Worm (Caenorhabditis elegans): Measurements from ENCODE around the gene ruvb-2.
A peak's percentile ranks its signal among the peaks of the same experiment; 100 is the strongest.

The ruvb-2 gene

DNA sequence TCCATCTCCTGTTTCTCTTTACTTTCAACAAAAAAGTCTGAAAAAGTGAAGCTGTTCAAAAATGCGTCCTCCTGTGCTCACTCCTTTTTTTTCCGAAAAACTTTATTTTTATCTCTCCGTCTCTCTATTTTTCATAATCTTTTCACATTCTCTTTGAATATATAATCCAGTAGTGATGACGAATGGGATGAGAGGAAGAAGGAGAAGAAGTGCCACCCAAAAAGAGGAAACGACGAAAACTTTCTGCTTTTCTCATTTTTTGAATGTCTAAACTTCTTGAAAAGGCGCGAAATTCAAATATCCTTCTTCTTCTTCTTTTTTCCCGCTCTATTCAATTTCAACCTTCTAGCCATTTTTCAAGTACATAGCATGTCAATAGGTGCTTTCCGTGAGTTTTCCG lies 35.5 kb upstream of the ruvb-2 start:
- TF ChIP-seq irx-1 (tag; optimal IDR thresholded peaks at IDR 0.05): peak; percentile 37
- TF ChIP-seq C04F5.9 (tag; optimal IDR thresholded peaks at IDR 0.05): no peak
- TF ChIP-seq fkh-10 (GFP tag; optimal IDR thresholded peaks at IDR 0.05): peak; percentile 95
- peak; percentile 22 for TF ChIP-seq nhr-71 (tag; optimal IDR thresholded peaks at IDR 0.05)
- peak in 1 of 3 experiments; percentile 45 for TF ChIP-seq dpl-1 (GFP tag; optimal IDR thresholded peaks at IDR 0.05)
- TF ChIP-seq lsy-2 (tag; optimal IDR thresholded peaks at IDR 0.05): peak in 1 of 2 experiments; percentile 35
- TF ChIP-seq efl-1 (optimal IDR thresholded peaks at IDR 0.05): peak in 1 of 2 experiments; percentile 43
- TF ChIP-seq efl-1 (GFP tag; optimal IDR thresholded peaks at IDR 0.05 in 1 of 2): peak in 1 of 2 experiments; percentile 41
- no peak for TF ChIP-seq nhr-20 (tag; optimal IDR thresholded peaks at IDR 0.05)
- peak; percentile 10 for TF ChIP-seq egl-13 (tag; optimal IDR thresholded peaks at IDR 0.05)
- TF ChIP-seq xbp-1 (tag; optimal IDR thresholded peaks at IDR 0.05): no peak
- peak in 1 of 2 experiments; percentile 17 for TF ChIP-seq lin-35 (GFP tag; optimal IDR thresholded peaks at IDR 0.05)
- peak; percentile 79 for TF ChIP-seq lin-14 (GFP tag; optimal IDR thresholded peaks at IDR 0.05)
- TF ChIP-seq nhr-47 (tag; optimal IDR thresholded peaks at IDR 0.05): peak; percentile 24
- TF ChIP-seq ztf-11 (tag; optimal IDR thresholded peaks at IDR 0.05): no peak
- TF ChIP-seq unc-86 (tag; optimal IDR thresholded peaks at IDR 0.05): peak; percentile 59
- TF ChIP-seq ceh-82 (tag; optimal IDR thresholded peaks at IDR 0.05): no peak
- no peak for TF ChIP-seq unc-62 (GFP tag; optimal IDR thresholded peaks at IDR 0.05)
- no peak for TF ChIP-seq mep-1 (tag; optimal IDR thresholded peaks at IDR 0.05)
- TF ChIP-seq isw-1 (GFP tag; IDR thresholded peaks at IDR 0.05): peak; percentile 8; the same call in 1 of the 2 replicates
- TF ChIP-seq tbx-2 (tag; optimal IDR thresholded peaks at IDR 0.05): no peak

DNA sequence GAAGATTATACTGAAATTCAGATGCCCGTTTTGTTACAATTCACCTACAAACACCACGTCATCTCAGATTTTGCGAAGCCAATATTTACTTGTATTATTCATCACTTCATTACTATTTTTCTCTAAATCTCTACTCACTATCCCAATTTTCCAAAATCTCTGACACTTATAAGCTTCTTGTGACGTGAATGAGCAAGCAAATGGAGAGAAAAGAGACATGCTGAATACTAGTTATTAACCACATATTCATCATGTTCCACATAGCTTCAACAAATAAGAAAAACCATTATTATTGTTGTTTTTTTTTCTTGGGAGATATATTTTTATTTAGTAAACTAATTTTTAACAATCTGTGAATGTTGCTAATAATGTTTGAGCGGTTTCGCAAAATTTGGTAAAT lies 32.1 kb upstream of the ruvb-2 start:
- TF ChIP-seq efl-1 (optimal IDR thresholded peaks at IDR 0.05) (no peak), efl-1 (GFP tag; optimal IDR thresholded peaks at IDR 0.05 in 1 of 2) (peak in 1 of 2 experiments; percentile 70), fkh-8 (tag; optimal IDR thresholded peaks at IDR 0.05) (peak; percentile 49), dsc-1 (tag; optimal IDR thresholded peaks at IDR 0.05) (peak; percentile 69), vab-15 (tag; optimal IDR thresholded peaks at IDR 0.05) (no peak), ztf-4 (tag; optimal IDR thresholded peaks at IDR 0.05) (no peak), sox-4 (tag; optimal IDR thresholded peaks at IDR 0.05) (peak; percentile 34)

DNA sequence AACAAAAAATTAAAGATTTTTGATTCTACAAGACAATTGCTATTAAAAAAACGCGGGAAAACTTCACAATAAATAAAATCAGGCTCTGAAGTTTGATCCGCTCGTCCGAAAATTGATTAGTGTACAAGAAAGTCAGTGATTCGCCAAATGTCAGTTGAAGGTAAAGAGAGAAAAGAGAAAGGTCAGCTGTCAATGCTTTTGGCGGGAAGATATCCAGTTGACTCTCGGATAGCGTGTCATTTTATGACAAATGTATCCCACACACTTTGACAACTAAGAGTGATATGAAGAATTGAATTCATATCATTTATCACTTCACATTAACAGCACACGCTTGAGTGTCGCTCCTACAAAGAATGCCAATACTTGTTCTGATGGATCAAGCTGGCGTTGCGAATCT lies 27.6 kb upstream of the ruvb-2 start:
- no peak for TF ChIP-seq tbx-2 (tag; optimal IDR thresholded peaks at IDR 0.05)
- no peak for TF ChIP-seq ets-5 (GFP tag; IDR thresholded peaks at IDR 0.05)
- no peak for TF ChIP-seq C34B4.2 (tag; optimal IDR thresholded peaks at IDR 0.05)
- TF ChIP-seq snu-23 (GFP tag; optimal IDR thresholded peaks at IDR 0.05): peak; percentile 23
- TF ChIP-seq nhr-71 (tag; optimal IDR thresholded peaks at IDR 0.05): peak; percentile 60
- no peak for TF ChIP-seq efl-1 (optimal IDR thresholded peaks at IDR 0.05)
- TF ChIP-seq efl-1 (GFP tag; optimal IDR thresholded peaks at IDR 0.05 in 1 of 2): peak in 1 of 2 experiments; percentile 10
- no peak for TF ChIP-seq aly-2 (tag; optimal IDR thresholded peaks at IDR 0.05)
- TF ChIP-seq dpl-1 (GFP tag; optimal IDR thresholded peaks at IDR 0.05): peak in 1 of 3 experiments; percentile 33
- no peak for TF ChIP-seq ceh-90 (tag; optimal IDR thresholded peaks at IDR 0.05)
- TF ChIP-seq unc-30 (tag; optimal IDR thresholded peaks at IDR 0.05): no peak
- no peak for TF ChIP-seq C16A3.4 (tag; optimal IDR thresholded peaks at IDR 0.05)
- TF ChIP-seq pax-3 (tag; optimal IDR thresholded peaks at IDR 0.05): no peak
- no peak for TF ChIP-seq ces-1 (GFP tag; optimal IDR thresholded peaks at IDR 0.05)
- TF ChIP-seq nhr-20 (tag; optimal IDR thresholded peaks at IDR 0.05): no peak
- TF ChIP-seq mef-2 (tag; optimal IDR thresholded peaks at IDR 0.05): no peak
- no peak for TF ChIP-seq rnt-1 (tag; optimal IDR thresholded peaks at IDR 0.05)
- no peak for TF ChIP-seq egl-13 (tag; optimal IDR thresholded peaks at IDR 0.05)
- TF ChIP-seq blmp-1 (tag; optimal IDR thresholded peaks at IDR 0.05): no peak
- TF ChIP-seq ztf-4 (tag; optimal IDR thresholded peaks at IDR 0.05): no peak
- no peak for TF ChIP-seq fkh-8 (tag; optimal IDR thresholded peaks at IDR 0.05)
- TF ChIP-seq lsy-2 (tag; optimal IDR thresholded peaks at IDR 0.05): peak in 1 of 2 experiments; percentile 15
- no peak for TF ChIP-seq lin-39 (tag; optimal IDR thresholded peaks at IDR 0.05)
- TF ChIP-seq lin-14 (GFP tag; optimal IDR thresholded peaks at IDR 0.05): peak; percentile 54
- no peak for TF ChIP-seq fos-1 (tag; optimal IDR thresholded peaks at IDR 0.05)
- TF ChIP-seq lir-3 (tag; optimal IDR thresholded peaks at IDR 0.05; ENCODE audit: poor library complexity): no peak
- peak in 1 of 2 experiments; percentile 4 for TF ChIP-seq lin-35 (GFP tag; optimal IDR thresholded peaks at IDR 0.05)
- TF ChIP-seq unc-86 (tag; optimal IDR thresholded peaks at IDR 0.05): no peak
- no peak for TF ChIP-seq zip-4 (GFP tag; optimal IDR thresholded peaks at IDR 0.05)

Data from whole organism, L1 larva.